Worm (Caenorhabditis elegans): Measurements from ENCODE around the gene ZK112.4.

The ZK112.4 gene

DNA sequence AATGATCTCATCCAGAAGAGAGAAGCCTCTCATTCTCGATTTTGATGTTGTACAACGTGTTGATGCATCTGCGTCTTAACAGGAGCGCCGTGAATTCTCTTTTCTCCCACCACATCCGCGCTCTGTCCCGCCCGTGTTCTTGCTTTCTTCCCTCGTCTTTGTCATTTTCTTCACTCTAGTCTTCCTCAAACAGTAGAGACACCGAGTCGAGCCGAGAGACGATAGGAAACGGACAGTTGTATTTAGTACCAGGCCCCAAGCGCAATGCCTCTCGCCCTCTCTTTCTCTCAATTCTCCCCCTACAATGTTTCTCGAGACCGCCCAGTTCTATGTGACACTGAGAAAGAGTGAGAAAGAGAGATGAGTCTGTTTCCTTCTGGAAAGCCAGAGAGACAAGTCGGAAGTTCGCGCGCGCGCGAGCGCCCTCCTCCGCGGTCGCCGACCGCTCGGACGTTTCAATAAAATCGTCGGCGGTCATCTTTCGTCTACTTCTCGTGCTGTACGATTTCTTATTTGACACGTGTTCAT is at the start of gene ZK112.4:
TSS of gene ZK112.4 (minus strand) at position 478 of the 528 bp plus-strand sequence.
- no peak for TF ChIP-seq elt-4 (tag; optimal IDR thresholded peaks at IDR 0.05)
- TF ChIP-seq lin-11 (tag; optimal IDR thresholded peaks at IDR 0.05), result no peak
- TF ChIP-seq fkh-6 (tag; optimal IDR thresholded peaks at IDR 0.05), result no peak
- peak; percentile 36 for TF ChIP-seq T23F11.4 (GFP tag; optimal IDR thresholded peaks at IDR 0.05)
- peak; percentile 32 for TF ChIP-seq madf-2 (tag; optimal IDR thresholded peaks at IDR 0.05)
- TF ChIP-seq hlh-6 (tag; optimal IDR thresholded peaks at IDR 0.05), result no peak
- no peak for TF ChIP-seq ceh-24 (tag; optimal IDR thresholded peaks at IDR 0.05)
- TF ChIP-seq dve-1 (tag; optimal IDR thresholded peaks at IDR 0.05), result peak; percentile 49
- peak; percentile 78 for TF ChIP-seq ceh-31 (tag; optimal IDR thresholded peaks at IDR 0.05)
- TF ChIP-seq eyg-1 (tag; optimal IDR thresholded peaks at IDR 0.05), result no peak
- no peak for TF ChIP-seq unc-3 (GFP tag; conservative IDR thresholded peaks at IDR 0.05)
- TF ChIP-seq unc-3 (tag; optimal IDR thresholded peaks at IDR 0.05), result no peak
- TF ChIP-seq C38D4.7 (GFP tag; optimal IDR thresholded peaks at IDR 0.05), result peak; percentile 20
- peak; percentile 31 for TF ChIP-seq unc-42 (tag; optimal IDR thresholded peaks at IDR 0.05)
- TF ChIP-seq npax-4 (tag; optimal IDR thresholded peaks at IDR 0.05), result no peak
- TF ChIP-seq sdc-2 (tag; optimal IDR thresholded peaks at IDR 0.05), result no peak
- no peak for TF ChIP-seq pag-3 (tag; optimal IDR thresholded peaks at IDR 0.05; ENCODE audit: borderline replicate concordance)
- no peak for TF ChIP-seq ama-1 (optimal IDR thresholded peaks at IDR 0.05)
- TF ChIP-seq mec-3 (tag; optimal IDR thresholded peaks at IDR 0.05; ENCODE audit: borderline replicate concordance), result no peak
- no peak for TF ChIP-seq pros-1 (tag; optimal IDR thresholded peaks at IDR 0.05)
- peak; percentile 28 for TF ChIP-seq ceh-30 (tag; optimal IDR thresholded peaks at IDR 0.05)
- no peak for TF ChIP-seq che-1 (tag; optimal IDR thresholded peaks at IDR 0.05)
- TF ChIP-seq hlh-15 (tag; optimal IDR thresholded peaks at IDR 0.05), result no peak
- no peak for TF ChIP-seq nhr-232 (tag; optimal IDR thresholded peaks at IDR 0.05)
- TF ChIP-seq pha-4 (tag; optimal IDR thresholded peaks at IDR 0.05), result no peak
- TF ChIP-seq ref-2 (tag; optimal IDR thresholded peaks at IDR 0.05), result peak; percentile 63
- peak; percentile 16 for TF ChIP-seq hlh-30 (tag; optimal IDR thresholded peaks at IDR 0.05; ENCODE audit: insufficient read depth)
- no peak for TF ChIP-seq dmd-4 (tag; optimal IDR thresholded peaks at IDR 0.05; ENCODE audit: borderline replicate concordance)
- no peak for TF ChIP-seq unc-86 (tag; optimal IDR thresholded peaks at IDR 0.05)
- peak; percentile 82 for TF ChIP-seq unc-55 (GFP tag; optimal IDR thresholded peaks at IDR 0.05)
- TF ChIP-seq ceh-18 (tag; optimal IDR thresholded peaks at IDR 0.05), result peak; percentile 93
- TF ChIP-seq pqm-1 (tag; optimal IDR thresholded peaks at IDR 0.05), result no peak
- peak; percentile 68 for TF ChIP-seq ets-4 (tag; optimal IDR thresholded peaks at IDR 0.05)
- TF ChIP-seq ceh-6 (GFP tag; optimal IDR thresholded peaks at IDR 0.05), result no peak
- TF ChIP-seq pax-1 (tag; optimal IDR thresholded peaks at IDR 0.05), result no peak
- TF ChIP-seq ceh-9 (tag; optimal IDR thresholded peaks at IDR 0.05), result no peak
- TF ChIP-seq nfya-1 (tag; optimal IDR thresholded peaks at IDR 0.05), result peak; percentile 54
- no peak for TF ChIP-seq sox-4 (tag; optimal IDR thresholded peaks at IDR 0.05)
- peak; percentile 58 for TF ChIP-seq ceh-14 (tag; optimal IDR thresholded peaks at IDR 0.05)
- TF ChIP-seq tbx-7 (tag; optimal IDR thresholded peaks at IDR 0.05), result peak; percentile 6
- TF ChIP-seq pha-2 (tag; optimal IDR thresholded peaks at IDR 0.05), result no peak
- TF ChIP-seq ttx-3 (tag; optimal IDR thresholded peaks at IDR 0.05), result no peak
- peak; percentile 83 for TF ChIP-seq rnt-1 (tag; optimal IDR thresholded peaks at IDR 0.05)
- TF ChIP-seq sox-2 (GFP tag; IDR thresholded peaks at IDR 0.05), result no peak
- peak; percentile 19 for TF ChIP-seq hlh-8 (tag; optimal IDR thresholded peaks at IDR 0.05)
- peak; percentile 2 for TF ChIP-seq pat-9 (tag; optimal IDR thresholded peaks at IDR 0.05)
- no peak for TF ChIP-seq odd-2 (tag; optimal IDR thresholded peaks at IDR 0.05)
- TF ChIP-seq tbx-2 (tag; optimal IDR thresholded peaks at IDR 0.05), result peak; percentile 73
- no peak for TF ChIP-seq ceh-48 (tag; optimal IDR thresholded peaks at IDR 0.05)
- peak; percentile 31 for TF ChIP-seq ceh-2 (tag; optimal IDR thresholded peaks at IDR 0.05)
- TF ChIP-seq C08G9.2 (tag; optimal IDR thresholded peaks at IDR 0.05), result peak; percentile 53
- no peak for TF ChIP-seq fkh-10 (GFP tag; optimal IDR thresholded peaks at IDR 0.05)
- TF ChIP-seq K02D7.2 (tag; optimal IDR thresholded peaks at IDR 0.05), result no peak
- TF ChIP-seq nhr-11 (tag; optimal IDR thresholded peaks at IDR 0.05), result no peak

Measured in whole organism, late embryonic.